Fruit fly (Drosophila melanogaster) whole organism, embryonic: Measurements from ENCODE around the gene CG14691.
A peak's percentile ranks its signal among the peaks of the same experiment; 100 is the strongest.

Experiments
- Antp ChIP-seq: fragments of 200-800 bp; sonication (Bioruptor generic); optimal IDR thresholded peaks from 3 replicates; lab custom pipeline; 2016; ENCODE audit warnings: missing biosample characterization, missing genetic modification characterization
- CG10209 ChIP-seq: fragments of 200-800 bp; sonication (Bioruptor generic); optimal IDR thresholded peaks from 3 replicates; lab custom pipeline; 2017; ENCODE audit warnings: missing biosample characterization, mild to moderate bottlenecking, missing genetic modification characterization, missing genetic modification reagents
- CG1024 ChIP-seq: fragments of 200-800 bp; sonication (Bioruptor generic); IDR thresholded peaks from 2 replicates; pipeline ENCODE4 v1.3.6; 2022; ENCODE audit warnings: missing biosample characterization, missing genetic modification characterization
- CG12071 ChIP-seq: fragments of 200-800 bp; sonication (Bioruptor generic); optimal IDR thresholded peaks from 3 replicates; lab custom pipeline; 2018; ENCODE audit warnings: missing biosample characterization, mild to moderate bottlenecking, missing genetic modification characterization
- CG12744 ChIP-seq: fragments of 200-800 bp; sonication (Bioruptor generic); optimal IDR thresholded peaks from 2 replicates; lab custom pipeline; 2016; ENCODE audit warnings: missing biosample characterization, missing genetic modification characterization
- CG13123 ChIP-seq: fragments of 200-800 bp; sonication (Bioruptor generic); optimal IDR thresholded peaks from 2 replicates; lab custom pipeline; 2016; ENCODE audit warnings: missing biosample characterization, missing genetic modification characterization
- CG13424 ChIP-seq: fragments of 200-800 bp; sonication (Bioruptor generic); optimal IDR thresholded peaks from 2 replicates; lab custom pipeline; 2019; ENCODE audit warnings: missing biosample characterization, mild to moderate bottlenecking, missing genetic modification characterization, moderate library complexity
- CG14014 ChIP-seq: fragments of 200-800 bp; sonication (Bioruptor generic); IDR thresholded peaks from 2 replicates; pipeline ENCODE4 v1.3.6; 2022; ENCODE audit warnings: missing biosample characterization, missing genetic modification characterization
- CG15011 ChIP-seq: fragments of 200-800 bp; sonication (Bioruptor generic); optimal IDR thresholded peaks from 3 replicates; lab custom pipeline; 2018; ENCODE audit warnings: missing biosample characterization, mild to moderate bottlenecking, missing genetic modification characterization
- CG16779 ChIP-seq: fragments of 200-800 bp; sonication (Bioruptor generic); IDR thresholded peaks from 2 replicates; pipeline ENCODE4 v1.3.6; 2022; ENCODE audit warnings: missing biosample characterization, missing genetic modification characterization
- CG17612 ChIP-seq: fragments of 200-800 bp; sonication (Bioruptor generic); IDR thresholded peaks from 2 replicates; pipeline ENCODE4 v1.3.6; 2022; ENCODE audit warnings: missing biosample characterization, missing genetic modification characterization
- CG1792 ChIP-seq: fragments of 200-800 bp; sonication (Bioruptor generic); optimal IDR thresholded peaks from 2 replicates; lab custom pipeline; 2016; ENCODE audit warnings: missing biosample characterization, missing genetic modification characterization
- CG18476 ChIP-seq: fragments of 200-800 bp; sonication (Bioruptor generic); optimal IDR thresholded peaks from 2 replicates; lab custom pipeline; 2016; ENCODE audit warnings: missing biosample characterization, mild to moderate bottlenecking, missing genetic modification characterization
- CG2889 ChIP-seq: fragments of 200-800 bp; sonication (Bioruptor generic); IDR thresholded peaks from 3 replicates; pipeline ENCODE4 v1.3.6; 2022; ENCODE audit warnings: missing biosample characterization, missing genetic modification characterization
- CG30431 ChIP-seq: fragments of 200-800 bp; sonication (Bioruptor generic); optimal IDR thresholded peaks from 2 replicates; lab custom pipeline; 2017; ENCODE audit warnings: missing biosample characterization, missing genetic modification characterization
- CG33213 ChIP-seq: fragments of 200-800 bp; sonication (Bioruptor generic); optimal IDR thresholded peaks from 3 replicates; lab custom pipeline; 2016; ENCODE audit warnings: missing biosample characterization, missing genetic modification characterization
- CG34422 ChIP-seq: fragments of 200-800 bp; sonication (Bioruptor generic); IDR thresholded peaks from 3 replicates; pipeline ENCODE4 v1.3.6; 2022; ENCODE audit warnings: missing biosample characterization, missing genetic modification characterization
- CG4424 ChIP-seq: fragments of 200-800 bp; sonication (Bioruptor generic); optimal IDR thresholded peaks from 3 replicates; lab custom pipeline; 2016; ENCODE audit warnings: missing biosample characterization, missing genetic modification characterization
- CG4617 ChIP-seq: fragments of 200-800 bp; sonication (Bioruptor generic); optimal IDR thresholded peaks from 3 replicates; lab custom pipeline; 2016; ENCODE audit warnings: missing biosample characterization, missing genetic modification characterization, borderline replicate concordance
- CG6689 ChIP-seq: fragments of 200-800 bp; sonication (Bioruptor generic); IDR thresholded peaks from 2 replicates; pipeline ENCODE4 v1.3.6; 2022; ENCODE audit warnings: missing biosample characterization, missing genetic modification characterization
- CG6765 ChIP-seq: fragments of 200-800 bp; sonication (Bioruptor generic); optimal IDR thresholded peaks from 3 replicates; lab custom pipeline; 2017; ENCODE audit warnings: missing biosample characterization, mild to moderate bottlenecking, missing genetic modification characterization
- CG7839 ChIP-seq: fragments of 200-800 bp; sonication (Bioruptor generic); optimal IDR thresholded peaks from 3 replicates; lab custom pipeline; 2018; ENCODE audit warnings: missing biosample characterization, mild to moderate bottlenecking, missing genetic modification characterization, moderate library complexity
- CG8281 ChIP-seq: fragments of 200-800 bp; sonication (Bioruptor generic); optimal IDR thresholded peaks from 2 replicates; lab custom pipeline; 2018; ENCODE audit warnings: missing biosample characterization, mild to moderate bottlenecking, missing genetic modification characterization, moderate library complexity
- CG8290 ChIP-seq, 3 experiments: fragments of 200-800 bp; sonication (Bioruptor generic); optimal IDR thresholded peaks; 2 replicates each; lab custom pipeline; 2016 to 2019; ENCODE audit warnings: missing biosample characterization in 3 of 3, missing genetic modification characterization in 3 of 3, mild to moderate bottlenecking in 2 of 3, moderate library complexity in 1 of 3
- CG8388 ChIP-seq: fragments of 200-800 bp; sonication (Bioruptor generic); optimal IDR thresholded peaks from 2 replicates; lab custom pipeline; 2019; ENCODE audit warnings: missing biosample characterization, mild to moderate bottlenecking, missing genetic modification characterization, moderate library complexity
- CG9817 ChIP-seq: fragments of 200-800 bp; sonication (Bioruptor generic); optimal IDR thresholded peaks from 2 replicates; lab custom pipeline; 2018; ENCODE audit warnings: missing biosample characterization, mild to moderate bottlenecking, missing genetic modification characterization, moderate library complexity
- Deaf1 ChIP-seq: fragments of 200-800 bp; optimal IDR thresholded peaks from 3 replicates; lab custom pipeline; 2019; ENCODE audit warnings: missing biosample characterization, mild to moderate bottlenecking, missing genetic modification characterization, moderate library complexity
- Dll ChIP-seq: fragments of 200-800 bp; sonication (Bioruptor generic); IDR thresholded peaks from 4 replicates; pipeline ENCODE4 v1.3.6; 2022; ENCODE audit warnings: missing biosample characterization, missing genetic modification characterization; ENCODE audit not compliant: partially characterized antibody
- Elba2 ChIP-seq: fragments of 200-800 bp; sonication (Bioruptor generic); optimal IDR thresholded peaks from 3 replicates; lab custom pipeline; 2016; ENCODE audit warnings: missing biosample characterization, missing genetic modification characterization
- H15 ChIP-seq: fragments of 200-800 bp; sonication (Bioruptor generic); IDR thresholded peaks from 3 replicates; pipeline ENCODE4 v1.3.6; 2022; ENCODE audit warnings: missing biosample characterization, missing genetic modification characterization
- HLH3B ChIP-seq: fragments of 200-800 bp; sonication (Bioruptor generic); IDR thresholded peaks from 2 replicates; pipeline ENCODE4 v1.3.6; 2022; ENCODE audit warnings: missing biosample characterization, missing genetic modification characterization
- Kr ChIP-seq: fragments of 200-800 bp; sonication (Bioruptor generic); optimal IDR thresholded peaks from 2 replicates; lab custom pipeline; 2017; ENCODE audit warnings: missing biosample characterization, mild to moderate bottlenecking, missing genetic modification characterization
- NK7.1 ChIP-seq: fragments of 200-800 bp; sonication (Bioruptor generic); optimal IDR thresholded peaks from 3 replicates; lab custom pipeline; 2016; ENCODE audit warnings: missing biosample characterization, missing genetic modification characterization
- Ravus ChIP-seq: fragments of 200-800 bp; sonication (Bioruptor generic); IDR thresholded peaks from 2 replicates; pipeline ENCODE4 v1.3.6; 2022; ENCODE audit warnings: missing biosample characterization, missing genetic modification characterization
- Sin3A ChIP-seq: fragments of >200 bp; optimal IDR thresholded peaks from 2 replicates; lab custom pipeline; 2018
- Sry-β ChIP-seq: fragments of 200-800 bp; sonication (Bioruptor generic); optimal IDR thresholded peaks from 2 replicates; lab custom pipeline; 2018; ENCODE audit warnings: missing biosample characterization, mild to moderate bottlenecking, missing genetic modification characterization, moderate library complexity
- Usf ChIP-seq: fragments of 200-800 bp; sonication (Bioruptor generic); optimal IDR thresholded peaks from 2 replicates; lab custom pipeline; 2017; ENCODE audit warnings: missing genotype, missing biosample characterization, missing genetic modification characterization
- corto ChIP-seq: fragments of 200-800 bp; sonication (Bioruptor generic); optimal IDR thresholded peaks from 2 replicates; lab custom pipeline; 2016; ENCODE audit warnings: missing biosample characterization, mild to moderate bottlenecking, missing genetic modification characterization, moderate library complexity
- croc ChIP-seq: fragments of 200-800 bp; sonication (Bioruptor generic); conservative IDR thresholded peaks from 3 replicates; pipeline ENCODE4 v1.3.6; 2022; ENCODE audit warnings: missing biosample characterization, missing genetic modification characterization
- da ChIP-seq: fragments of 200-800 bp; sonication (Bioruptor generic); optimal IDR thresholded peaks from 2 replicates; lab custom pipeline; 2016; ENCODE audit warnings: missing biosample characterization, missing genetic modification characterization
- ewg ChIP-seq: fragments of 200-800 bp; sonication (Bioruptor generic); optimal IDR thresholded peaks from 3 replicates; lab custom pipeline; 2017; ENCODE audit warnings: mild to moderate bottlenecking, missing biosample characterization, missing genetic modification reagents, missing genetic modification characterization
- fd96Cb ChIP-seq: fragments of 200-800 bp; sonication (Bioruptor generic); optimal IDR thresholded peaks from 2 replicates; lab custom pipeline; 2018; ENCODE audit warnings: missing biosample characterization, mild to moderate bottlenecking, missing genetic modification characterization, moderate library complexity
- fru ChIP-seq: fragments of >200 bp; optimal IDR thresholded peaks from 2 replicates; lab custom pipeline; 2017
- kni ChIP-seq: fragments of 200-800 bp; sonication (Bioruptor generic); optimal IDR thresholded peaks from 3 replicates; lab custom pipeline; 2017; ENCODE audit warnings: mild to moderate bottlenecking, missing biosample characterization, missing genetic modification reagents, missing genetic modification characterization
- luna ChIP-seq: fragments of 200-800 bp; sonication (Bioruptor generic); optimal IDR thresholded peaks from 2 replicates; lab custom pipeline; 2016; ENCODE audit warnings: missing biosample characterization, missing genetic modification characterization
- maf-S ChIP-seq: fragments of 200-800 bp; sonication (Bioruptor generic); optimal IDR thresholded peaks from 2 replicates; lab custom pipeline; 2016; ENCODE audit warnings: missing biosample characterization, missing genetic modification characterization
- psq ChIP-seq: fragments of 200-800 bp; sonication (Bioruptor generic); optimal IDR thresholded peaks from 2 replicates; lab custom pipeline; 2017; ENCODE audit warnings: missing biosample characterization, missing genetic modification characterization
- salm ChIP-seq: fragments of 200-800 bp; sonication (Bioruptor generic); optimal IDR thresholded peaks from 2 replicates; lab custom pipeline; 2018; ENCODE audit warnings: missing biosample characterization, mild to moderate bottlenecking, missing genetic modification characterization
- sens ChIP-seq: fragments of 200-800 bp; sonication (Bioruptor generic); peaks from one replicate; lab custom pipeline; 2016; ENCODE audit warnings: missing biosample characterization, missing genetic modification characterization
- sisA ChIP-seq: fragments of 200-800 bp; sonication (Bioruptor generic); IDR thresholded peaks from 2 replicates; pipeline ENCODE4 v1.3.6; 2022; ENCODE audit warnings: missing biosample characterization, missing genetic modification characterization
- ttk ChIP-seq: fragments of 200-800 bp; sonication (Bioruptor generic); IDR thresholded peaks from 2 replicates; pipeline ENCODE4 v2.1.2; 2022; ENCODE audit warnings: missing biosample characterization, missing genetic modification characterization
- tup ChIP-seq: fragments of 200-800 bp; sonication (Bioruptor generic); optimal IDR thresholded peaks from 2 replicates; lab custom pipeline; 2016; ENCODE audit warnings: missing biosample characterization, mild to moderate bottlenecking, missing genetic modification characterization, moderate library complexity
- yki ChIP-seq: fragments of >200 bp; optimal IDR thresholded peaks from 3 replicates; lab custom pipeline; 2018

The CG14691 gene

DNA sequence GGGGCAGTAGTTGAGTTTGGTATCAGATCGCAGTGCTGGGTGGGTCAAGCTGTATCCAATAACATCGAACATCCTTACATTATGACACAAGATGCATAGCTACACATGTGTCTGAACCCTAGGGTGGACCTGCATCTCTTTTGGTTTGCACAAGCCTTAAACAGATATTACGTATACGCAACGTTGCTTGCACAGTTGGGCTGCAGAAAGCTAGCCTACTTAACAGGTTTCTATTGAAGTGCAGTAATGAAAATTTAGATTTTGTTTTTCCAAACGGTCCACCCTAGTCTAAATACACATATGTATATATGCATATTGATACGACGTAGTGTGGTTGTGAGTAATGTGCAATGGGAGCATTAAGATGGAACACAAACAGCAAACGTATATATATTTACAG is 19.8 kb upstream of the CG14691 start (continued):
- no peak for TF ChIP-seq NK7.1
- TF ChIP-seq CG6765 (GFP tag; lab: Kevin White, UChicago), result no peak
- no peak for TF ChIP-seq CG1792 (GFP tag; lab: Kevin White, UChicago)
- TF ChIP-seq CG6689 (GFP tag; lab: Robert Waterston, UW), result peak; percentile 42
- TF ChIP-seq luna (GFP tag; lab: Kevin White, UChicago), result no peak
- no peak for TF ChIP-seq CG10209 (GFP tag; lab: Kevin White, UChicago)
- no peak for TF ChIP-seq CG8290 (GFP tag; optimal IDR thresholded peaks at IDR 0.05; lab: Kevin White, UChicago)
- TF ChIP-seq CG8290 (tag; optimal IDR thresholded peaks at IDR 0.05; lab: Kevin White, UChicago), result peak in 1 of 2 experiments; percentile 14
- no peak for TF ChIP-seq croc
- no peak for TF ChIP-seq CG8281 (tag; lab: Kevin White, UChicago)
- no peak for TF ChIP-seq CG13123 (GFP tag; lab: Kevin White, UChicago)
- no peak for TF ChIP-seq tup
- no peak for TF ChIP-seq ewg (GFP tag; lab: Kevin White, UChicago)
- TF ChIP-seq Dll (GFP tag; lab: Robert Waterston, UW), result no peak
- no peak for TF ChIP-seq Elba2 (GFP tag; lab: Kevin White, UChicago)
- no peak for TF ChIP-seq Antp
- peak; percentile 57 for TF ChIP-seq sens (GFP tag; lab: Kevin White, UChicago)
- no peak for TF ChIP-seq CG34422
- TF ChIP-seq CG13424 (tag; lab: Kevin White, UChicago), result peak; percentile 1
- no peak for TF ChIP-seq maf-S (GFP tag; lab: Kevin White, UChicago)
- no peak for TF ChIP-seq Sry-β
- no peak for TF ChIP-seq CG8388
- TF ChIP-seq yki (lab: Kevin White, UChicago), result no peak
- TF ChIP-seq CG2889, result no peak
- no peak for TF ChIP-seq CG14014 (GFP tag; lab: Robert Waterston, UW)
- no peak for TF ChIP-seq CG30431 (GFP tag; lab: Kevin White, UChicago)
- no peak for TF ChIP-seq CG15011 (GFP tag; lab: Kevin White, UChicago)
- TF ChIP-seq CG18476 (GFP tag; lab: Kevin White, UChicago), result no peak
- TF ChIP-seq H15, result 0 out of 3 replicates have a peak, but pooled peaks have one; percentile 38
- TF ChIP-seq CG4424 (GFP tag; lab: Kevin White, UChicago), result no peak
- TF ChIP-seq sisA (GFP tag; lab: Robert Waterston, UW), result no peak; the same call in 1 of the 2 replicates
- no peak for TF ChIP-seq fru (lab: Kevin White, UChicago)
- no peak for TF ChIP-seq corto
- no peak for TF ChIP-seq CG17612 (GFP tag; lab: Robert Waterston, UW)
- TF ChIP-seq fd96Cb (tag; lab: Kevin White, UChicago), result no peak
- TF ChIP-seq salm (tag; lab: Kevin White, UChicago), result no peak
- TF ChIP-seq Sin3A (lab: Kevin White, UChicago), result no peak
- TF ChIP-seq CG16779 (GFP tag; lab: Robert Waterston, UW), result no peak
- TF ChIP-seq ttk (GFP tag; lab: Robert Waterston, UW), result 0 out of 2 replicates have a peak, but pooled peaks have one; percentile 19
- no peak for TF ChIP-seq CG4617 (GFP tag; lab: Kevin White, UChicago)
- TF ChIP-seq kni (GFP tag; lab: Kevin White, UChicago), result no peak
- no peak for TF ChIP-seq psq
- no peak for TF ChIP-seq Deaf1 (tag; lab: Kevin White, UChicago)
- TF ChIP-seq CG1024 (GFP tag; lab: Robert Waterston, UW), result no peak
- TF ChIP-seq Kr (GFP tag; lab: Kevin White, UChicago), result no peak
- TF ChIP-seq da (GFP tag; lab: Kevin White, UChicago), result no peak
- TF ChIP-seq CG33213 (GFP tag; lab: Kevin White, UChicago), result no peak
- no peak for TF ChIP-seq Ravus (GFP tag; lab: Robert Waterston, UW)
- TF ChIP-seq CG9817 (tag; lab: Kevin White, UChicago), result no peak
- TF ChIP-seq HLH3B (GFP tag; lab: Robert Waterston, UW), result 0 out of 2 replicates have a peak, but pooled peaks have one; percentile 20
- TF ChIP-seq CG12071, result no peak
- no peak for TF ChIP-seq CG12744
- TF ChIP-seq CG7839 (tag; lab: Kevin White, UChicago), result no peak
- TF ChIP-seq Usf, result no peak
